Fruit fly (Drosophila melanogaster): ENCODE measurements around the gene a10.

a10 gene

dm6 chr3L:17023641-17024040, at the start of gene a10:
Gene a10 (minus strand): TSS chr3L:17023741.
- TF ChIP-seq usp (GFP tag; optimal IDR thresholded peaks at IDR 0.05) = no peak
- TF ChIP-seq Dll (optimal IDR thresholded peaks at IDR 0.05) = no peak
- no peak for TF ChIP-seq psq (optimal IDR thresholded peaks at IDR 0.05)
- no peak for TF ChIP-seq EcR (GFP tag; optimal IDR thresholded peaks at IDR 0.05)
- TF ChIP-seq CG8478 (optimal IDR thresholded peaks at IDR 0.05) = no peak
- no peak for TF ChIP-seq pan (optimal IDR thresholded peaks at IDR 0.05)

dm6 chr3L:17055467-17055877, 31.9 kb upstream of the a10 start, which contains the start of gene CG7724:
Gene CG7724 (plus strand): TSS chr3L:17055613.
- no peak for TF ChIP-seq psq (optimal IDR thresholded peaks at IDR 0.05)
- no peak for TF ChIP-seq EcR (GFP tag; optimal IDR thresholded peaks at IDR 0.05)
- TF ChIP-seq Dll (optimal IDR thresholded peaks at IDR 0.05) = no peak
- TF ChIP-seq CG8478 (optimal IDR thresholded peaks at IDR 0.05) = no peak
- no peak for TF ChIP-seq usp (GFP tag; optimal IDR thresholded peaks at IDR 0.05)
- no peak for TF ChIP-seq pan (optimal IDR thresholded peaks at IDR 0.05)

dm6 chr3L:17053932-17054331, 30.4 kb upstream of the a10 start:
- TF ChIP-seq Dll (optimal IDR thresholded peaks at IDR 0.05) (no peak), EcR (GFP tag; optimal IDR thresholded peaks at IDR 0.05) (no peak), psq (optimal IDR thresholded peaks at IDR 0.05) (no peak), pan (optimal IDR thresholded peaks at IDR 0.05) (no peak), usp (GFP tag; optimal IDR thresholded peaks at IDR 0.05) (no peak), CG8478 (optimal IDR thresholded peaks at IDR 0.05) (no peak)

DNA sequence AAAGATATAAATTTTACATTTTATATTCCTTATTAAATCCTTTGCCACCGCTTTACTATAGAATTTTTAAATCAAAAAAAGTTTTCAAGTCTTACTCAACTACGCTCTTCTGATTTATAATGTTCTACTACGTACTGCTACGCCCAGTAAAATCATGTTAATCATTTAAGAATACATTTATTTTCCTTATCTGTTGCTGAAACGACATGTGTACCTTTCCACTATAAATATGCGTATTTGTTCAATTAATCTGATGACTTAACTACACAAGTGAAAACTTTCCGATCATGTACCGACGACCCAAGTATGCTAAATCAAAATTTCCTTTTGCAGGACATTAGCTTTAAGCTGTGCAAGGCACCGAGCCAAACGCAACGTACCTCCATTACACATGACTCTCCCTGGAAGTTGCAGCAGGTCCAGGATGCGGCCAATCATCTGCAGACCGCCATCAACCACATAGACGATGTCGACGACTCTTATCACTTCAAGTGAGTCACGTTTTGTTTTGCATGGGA, 28.9 kb upstream of the a10 start:
- TF ChIP-seq usp (GFP tag; optimal IDR thresholded peaks at IDR 0.05) (no peak), Dll (optimal IDR thresholded peaks at IDR 0.05) (no peak), CG8478 (optimal IDR thresholded peaks at IDR 0.05) (no peak), psq (optimal IDR thresholded peaks at IDR 0.05) (no peak)

dm6 chr3L:17051472-17051871, 27.9 kb upstream of the a10 start:
- TF ChIP-seq CG8478 (optimal IDR thresholded peaks at IDR 0.05) (no peak), psq (optimal IDR thresholded peaks at IDR 0.05) (no peak), EcR (GFP tag; optimal IDR thresholded peaks at IDR 0.05) (no peak), pan (optimal IDR thresholded peaks at IDR 0.05) (no peak), usp (GFP tag; optimal IDR thresholded peaks at IDR 0.05) (no peak), Dll (optimal IDR thresholded peaks at IDR 0.05) (no peak)

dm6 chr3L:17050661-17051452, 27.3 kb upstream of the a10 start:
- no peak for TF ChIP-seq pan (optimal IDR thresholded peaks at IDR 0.05)
- TF ChIP-seq psq (optimal IDR thresholded peaks at IDR 0.05) = no peak
- TF ChIP-seq Dll (optimal IDR thresholded peaks at IDR 0.05) = no peak
- TF ChIP-seq CG8478 (optimal IDR thresholded peaks at IDR 0.05) = no peak
- no peak for TF ChIP-seq usp (GFP tag; optimal IDR thresholded peaks at IDR 0.05)
- TF ChIP-seq EcR (GFP tag; optimal IDR thresholded peaks at IDR 0.05) = no peak

dm6 chr3L:17049912-17050345, 26.4 kb upstream of the a10 start:
- TF ChIP-seq EcR (GFP tag; optimal IDR thresholded peaks at IDR 0.05) (no peak), pan (optimal IDR thresholded peaks at IDR 0.05) (no peak)

DNA sequence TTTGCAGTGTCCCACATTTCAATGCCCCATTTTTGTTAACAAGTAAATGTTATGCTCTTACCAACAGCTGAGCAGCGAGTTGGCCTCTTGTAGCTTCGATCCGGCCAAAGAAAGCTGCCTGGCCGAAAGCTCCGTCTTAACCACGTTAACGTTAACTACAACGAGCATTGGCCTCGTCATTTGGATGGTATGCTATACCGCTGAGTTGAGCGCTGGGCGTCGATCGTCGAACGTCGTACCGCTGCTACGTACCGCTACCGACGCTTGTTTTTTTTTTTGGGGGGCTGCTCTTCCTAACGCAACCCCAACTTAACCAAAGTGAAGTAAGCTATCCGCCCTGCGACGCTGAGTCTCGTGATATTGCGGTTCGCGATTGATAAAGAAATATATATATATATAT, 25.8 kb upstream of the a10 start, which contains the start of gene rogdi:
TSS of gene rogdi (plus strand) at position 199 of the 400 bp plus-strand sequence.
- TF ChIP-seq pan (optimal IDR thresholded peaks at IDR 0.05) (no peak), Dll (optimal IDR thresholded peaks at IDR 0.05) (no peak)

dm6 chr3L:17047811-17048239, 24.3 kb upstream of the a10 start:
- TF ChIP-seq CG8478 (optimal IDR thresholded peaks at IDR 0.05) (no peak), Dll (optimal IDR thresholded peaks at IDR 0.05) (no peak), EcR (GFP tag; optimal IDR thresholded peaks at IDR 0.05) (no peak), usp (GFP tag; optimal IDR thresholded peaks at IDR 0.05) (no peak), pan (optimal IDR thresholded peaks at IDR 0.05) (no peak), psq (optimal IDR thresholded peaks at IDR 0.05) (no peak)

- TF ChIP-seq usp (GFP tag; optimal IDR thresholded peaks at IDR 0.05) (no peak), Dll (optimal IDR thresholded peaks at IDR 0.05) (no peak), EcR (GFP tag; optimal IDR thresholded peaks at IDR 0.05) (no peak), CG8478 (optimal IDR thresholded peaks at IDR 0.05) (no peak), psq (optimal IDR thresholded peaks at IDR 0.05) (no peak), pan (optimal IDR thresholded peaks at IDR 0.05) (no peak)
These were observed 22.1 kb upstream of the a10 start, which contains the start of gene TpnC73F for dm6 chr3L:17045431-17046238. Gene TpnC73F (plus strand): TSS chr3L:17046063.

- TF ChIP-seq pan (optimal IDR thresholded peaks at IDR 0.05) (no peak), psq (optimal IDR thresholded peaks at IDR 0.05) (no peak), EcR (GFP tag; optimal IDR thresholded peaks at IDR 0.05) (no peak), Dll (optimal IDR thresholded peaks at IDR 0.05) (no peak), usp (GFP tag; optimal IDR thresholded peaks at IDR 0.05) (no peak), CG8478 (optimal IDR thresholded peaks at IDR 0.05) (no peak)
These were observed 21.3 kb upstream of the a10 start, which contains the start of gene Pop5 for dm6 chr3L:17044799-17045198. Gene Pop5 (minus strand): TSS chr3L:17045038.

Data from whole organism.